Worm (Caenorhabditis elegans): ENCODE measurements around the gene R11G11.16.

DNA sequence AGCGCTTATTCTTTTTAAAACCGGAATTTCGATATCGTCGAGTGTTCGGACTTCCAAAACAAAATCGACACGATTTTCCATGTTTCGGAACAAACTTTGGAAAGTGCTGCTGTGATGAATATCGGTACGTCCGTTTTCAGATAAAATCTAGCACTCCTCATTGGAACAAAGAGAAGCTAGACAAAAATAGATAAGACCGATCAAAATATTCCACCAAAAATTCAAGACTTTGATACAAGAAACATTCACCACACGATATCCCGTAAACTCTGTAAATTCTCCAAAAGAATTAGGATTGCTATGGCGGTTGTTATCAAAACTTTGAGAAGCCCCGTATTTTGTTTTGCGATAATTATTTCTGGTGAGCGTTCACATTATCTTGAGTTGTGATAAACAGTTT, 18.2 kb upstream of the R11G11.16 start, which contains the start of gene C14C6.3:
- no peak for TF ChIP-seq nhr-11 (tag; optimal IDR thresholded peaks at IDR 0.05)
- TF ChIP-seq pha-4 (tag; optimal IDR thresholded peaks at IDR 0.05) = no peak
- TF ChIP-seq fkh-6 (tag; optimal IDR thresholded peaks at IDR 0.05) = no peak
- no peak for TF ChIP-seq hlh-15 (tag; optimal IDR thresholded peaks at IDR 0.05)

Data from whole organism, late embryonic.